Fruit fly (Drosophila melanogaster): ENCODE data around the gene CG34241.

dm6 chr3L:12118631-12119030 lies 9.1 kb upstream of the CG34241 start:
- no peak for TF ChIP-seq sv (GFP tag; optimal IDR thresholded peaks at IDR 0.05)
- no peak for TF ChIP-seq Dif (GFP tag; optimal IDR thresholded peaks at IDR 0.05; ENCODE audit: partially characterized antibody)
- no peak for TF ChIP-seq foxo (GFP tag; optimal IDR thresholded peaks at IDR 0.05)
- no peak for TF ChIP-seq usp (GFP tag; optimal IDR thresholded peaks at IDR 0.05)
- TF ChIP-seq h (GFP tag; optimal IDR thresholded peaks at IDR 0.05), result no peak
- no peak for TF ChIP-seq GATAd (GFP tag; optimal IDR thresholded peaks at IDR 0.05)
- TF ChIP-seq pan (optimal IDR thresholded peaks at IDR 0.05), result no peak
- no peak for TF ChIP-seq Abd-B (GFP tag; optimal IDR thresholded peaks at IDR 0.05)
- TF ChIP-seq Dfd (GFP tag; optimal IDR thresholded peaks at IDR 0.05), result no peak
- TF ChIP-seq dmrt93B (GFP tag; optimal IDR thresholded peaks at IDR 0.05), result no peak
- no peak for TF ChIP-seq psq (GFP tag; optimal IDR thresholded peaks at IDR 0.05)
- TF ChIP-seq Myc (optimal IDR thresholded peaks at IDR 0.05), result no peak

Measured in whole organism, wandering third instar larva.